Worm (Caenorhabditis elegans): ENCODE data around the gene F29G6.1.

- no peak for TF ChIP-seq nhr-76 (tag; optimal IDR thresholded peaks at IDR 0.05)
- no peak for TF ChIP-seq sup-37 (GFP tag; optimal IDR thresholded peaks at IDR 0.05)
- TF ChIP-seq zag-1 (tag; optimal IDR thresholded peaks at IDR 0.05) = no peak
Observed at ce11 chrX:11554522-11554921, 52.5 kb downstream of the F29G6.1 start.
